Fruit fly (Drosophila melanogaster): ENCODE results near the gene nullo.

nullo gene

dm6 chrX:7008102-7009087 lies 40.9 kb upstream of the nullo start (continued):
- no peak for TF ChIP-seq CG17186 (GFP tag; optimal IDR thresholded peaks at IDR 0.05)
- no peak for TF ChIP-seq schlank (tag; optimal IDR thresholded peaks at IDR 0.05)
- no peak for TF ChIP-seq CG7987 (GFP tag; optimal IDR thresholded peaks at IDR 0.05)
- no peak for TF ChIP-seq tna (GFP tag; IDR thresholded peaks at IDR 0.05; ENCODE audit: partially characterized antibody)
- no peak for TF ChIP-seq Hmr (GFP tag; optimal IDR thresholded peaks at IDR 0.05)
- TF ChIP-seq ham (GFP tag; IDR thresholded peaks at IDR 0.05): no peak
- TF ChIP-seq Dip2 (GFP tag; IDR thresholded peaks at IDR 0.05): no peak
- TF ChIP-seq CG8478 (optimal IDR thresholded peaks at IDR 0.05): no peak
- no peak for TF ChIP-seq CG12659 (GFP tag; optimal IDR thresholded peaks at IDR 0.05)
- TF ChIP-seq CG14667 (GFP tag; IDR thresholded peaks at IDR 0.05): no peak
- 0 out of 3 replicates have a peak, but pooled peaks have one; percentile 19 for TF ChIP-seq ci (GFP tag; IDR thresholded peaks at IDR 0.05)
- TF ChIP-seq CG14965 (GFP tag; optimal IDR thresholded peaks at IDR 0.05; ENCODE audit: borderline replicate concordance): no peak
- no peak for TF ChIP-seq CG15696 (tag; optimal IDR thresholded peaks at IDR 0.05)
- TF ChIP-seq al (GFP tag; IDR thresholded peaks at IDR 0.05): no peak
- TF ChIP-seq dm (GFP tag; optimal IDR thresholded peaks at IDR 0.05): no peak
- TF ChIP-seq pros (GFP tag; optimal IDR thresholded peaks at IDR 0.05): no peak
- no peak for TF ChIP-seq lola (GFP tag; optimal IDR thresholded peaks at IDR 0.05)
- no peak for TF ChIP-seq CG6791 (GFP tag; IDR thresholded peaks at IDR 0.05; ENCODE audit: partially characterized antibody)
- no peak for TF ChIP-seq gce (GFP tag; IDR thresholded peaks at IDR 0.05)
- TF ChIP-seq rib (GFP tag; IDR thresholded peaks at IDR 0.05): no peak
- peak; percentile 84 for TF ChIP-seq sens (GFP tag)
- TF ChIP-seq Sox102F (GFP tag; optimal IDR thresholded peaks at IDR 0.05): peak; percentile 7
- no peak for TF ChIP-seq btn (GFP tag; optimal IDR thresholded peaks at IDR 0.05)
- TF ChIP-seq klu (GFP tag; IDR thresholded peaks at IDR 0.05): no peak
- no peak for TF ChIP-seq tin (GFP tag; optimal IDR thresholded peaks at IDR 0.05)
- no peak for TF ChIP-seq Lhr (GFP tag; optimal IDR thresholded peaks at IDR 0.05)
- no peak for TF ChIP-seq twi (tag; optimal IDR thresholded peaks at IDR 0.05)
- no peak for TF ChIP-seq CG33557 (GFP tag; optimal IDR thresholded peaks at IDR 0.05)
- TF ChIP-seq Rfx (GFP tag; IDR thresholded peaks at IDR 0.05): no peak
- no peak for TF ChIP-seq ttk (GFP tag; IDR thresholded peaks at IDR 0.05)
- TF ChIP-seq sima (GFP tag; optimal IDR thresholded peaks at IDR 0.05): no peak
- no peak for TF ChIP-seq ERR (GFP tag; optimal IDR thresholded peaks at IDR 0.05)
- no peak for TF ChIP-seq NfI (GFP tag; optimal IDR thresholded peaks at IDR 0.05)
- no peak for TF ChIP-seq CG4360 (GFP tag; IDR thresholded peaks at IDR 0.05)
- no peak for TF ChIP-seq Atf3 (GFP tag; optimal IDR thresholded peaks at IDR 0.05)
- no peak for TF ChIP-seq CG4820 (GFP tag; optimal IDR thresholded peaks at IDR 0.05)
- no peak for TF ChIP-seq Myb (GFP tag; optimal IDR thresholded peaks at IDR 0.05)
- TF ChIP-seq CG4404 (GFP tag; IDR thresholded peaks at IDR 0.05): no peak
- no peak for TF ChIP-seq org-1 (GFP tag; optimal IDR thresholded peaks at IDR 0.05)
- TF ChIP-seq Drgx (GFP tag; IDR thresholded peaks at IDR 0.05): peak; percentile 74; the same call in 1 of the 2 replicates
- no peak for TF ChIP-seq Oaz (GFP tag; IDR thresholded peaks at IDR 0.05)
- no peak for TF ChIP-seq Lpt (GFP tag; optimal IDR thresholded peaks at IDR 0.05)
- TF ChIP-seq Doc2 (GFP tag; IDR thresholded peaks at IDR 0.05): no peak
- TF ChIP-seq Stat92E (GFP tag; optimal IDR thresholded peaks at IDR 0.05): no peak
- TF ChIP-seq cg (GFP tag; optimal IDR thresholded peaks at IDR 0.05): peak; percentile 25
- no peak for TF ChIP-seq PHDP (tag; optimal IDR thresholded peaks at IDR 0.05)
- no peak for TF ChIP-seq GATAe (GFP tag; conservative IDR thresholded peaks at IDR 0.05)
- TF ChIP-seq Dbx (GFP tag; IDR thresholded peaks at IDR 0.05): no peak
- no peak for TF ChIP-seq zen2 (GFP tag; IDR thresholded peaks at IDR 0.05; ENCODE audit: partially characterized antibody)
